Fruit fly (Drosophila melanogaster): ENCODE measurements around the gene FER.

FER gene

DNA sequence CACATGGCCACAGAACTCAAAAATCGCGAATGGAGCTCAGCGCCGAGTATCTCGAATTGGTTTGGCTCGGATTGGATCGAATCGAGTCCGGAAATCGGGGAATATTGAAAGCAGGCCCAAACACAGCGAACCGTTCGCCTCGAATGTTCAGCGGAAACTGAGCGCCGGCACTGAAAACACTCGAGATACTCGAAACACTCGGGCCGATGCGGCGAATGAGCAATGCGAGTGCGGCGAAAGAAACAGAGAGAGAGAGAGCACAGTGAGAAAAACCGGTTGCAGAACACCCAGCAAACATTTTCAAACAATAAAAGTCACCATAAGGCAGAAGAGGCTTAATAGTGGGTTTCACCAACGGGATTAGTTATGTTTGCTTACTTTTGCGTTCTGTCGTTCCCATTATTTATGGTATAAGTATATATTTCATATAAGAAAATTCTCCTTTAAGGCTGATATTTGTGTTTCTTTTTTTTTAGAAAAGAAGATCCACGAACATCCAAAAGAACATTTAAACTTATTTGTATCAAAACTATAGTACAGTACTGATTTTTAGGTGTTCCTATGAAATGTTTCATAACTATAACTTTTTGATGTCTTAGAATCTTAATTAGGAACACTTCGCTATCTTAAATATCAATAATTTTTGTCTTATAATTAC, at the start of gene FER:
Gene FER, minus strand, starts transcription at position 162 of the 658 bp plus-strand sequence.
- TF ChIP-seq CG8478 (optimal IDR thresholded peaks at IDR 0.05) (no peak), CTCF (optimal IDR thresholded peaks at IDR 0.05) (no peak)

DNA sequence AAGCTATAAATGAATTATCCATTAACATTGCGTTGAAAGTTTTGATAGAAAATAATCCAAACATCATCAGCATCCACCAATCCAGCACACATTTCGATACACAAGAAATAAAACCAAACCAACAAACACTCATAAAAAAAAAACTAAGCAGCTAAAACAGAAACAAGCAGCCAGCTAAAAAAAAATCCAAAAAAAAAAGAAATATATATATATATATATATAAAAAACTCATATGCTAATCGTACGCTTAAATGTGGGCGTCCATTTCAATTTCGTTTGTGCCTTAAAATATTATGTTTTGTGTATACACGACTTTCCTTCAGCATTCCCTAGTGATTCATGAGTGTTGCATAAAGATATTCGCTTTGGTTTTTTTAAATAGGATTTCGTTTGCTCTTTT, 47.6 kb upstream of the FER start:
- TF ChIP-seq CG8478 (optimal IDR thresholded peaks at IDR 0.05) (no peak), CTCF (optimal IDR thresholded peaks at IDR 0.05) (no peak)

DNA sequence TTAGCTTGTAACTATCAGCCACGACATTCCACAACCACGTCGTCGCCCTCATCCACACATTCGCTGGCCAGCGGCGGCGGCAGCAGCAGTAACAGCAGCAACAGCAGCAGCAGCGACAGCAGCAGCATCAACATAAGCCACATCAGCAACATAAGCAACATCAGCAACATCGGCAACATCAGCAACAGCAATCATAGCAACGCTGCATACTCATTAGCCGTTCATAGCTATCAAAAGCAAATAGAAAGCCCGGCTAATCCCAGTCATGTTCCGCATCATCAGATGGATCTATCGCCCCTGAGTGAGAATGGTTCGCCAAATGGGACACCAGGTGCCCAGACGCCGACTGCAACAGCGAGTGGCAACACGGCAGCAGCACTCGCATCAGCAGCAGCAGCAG, 46.8 kb upstream of the FER start:
- TF ChIP-seq CTCF (optimal IDR thresholded peaks at IDR 0.05) (no peak), CG8478 (optimal IDR thresholded peaks at IDR 0.05) (no peak)

DNA sequence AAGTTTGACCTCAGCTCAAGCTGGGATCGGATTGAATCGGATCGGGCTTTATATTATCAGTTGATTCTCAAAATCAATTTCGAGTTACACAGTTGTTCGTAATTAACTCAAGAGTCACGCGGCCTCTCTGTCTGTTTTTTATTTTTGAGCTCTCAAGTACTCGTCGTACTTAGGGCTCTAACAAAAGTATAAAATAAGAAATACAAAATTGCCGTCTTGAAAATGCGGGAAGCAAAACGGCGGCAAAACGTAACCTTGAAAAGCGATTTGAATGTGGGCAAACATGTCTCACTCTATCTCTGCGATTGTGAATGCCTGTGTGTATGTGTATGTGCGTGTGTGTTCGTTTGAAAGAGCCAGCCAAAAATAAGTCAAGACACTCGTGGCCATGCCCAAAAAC, 43.3 kb upstream of the FER start:
- no peak for TF ChIP-seq CTCF (optimal IDR thresholded peaks at IDR 0.05)
- no peak for TF ChIP-seq CG8478 (optimal IDR thresholded peaks at IDR 0.05)

DNA sequence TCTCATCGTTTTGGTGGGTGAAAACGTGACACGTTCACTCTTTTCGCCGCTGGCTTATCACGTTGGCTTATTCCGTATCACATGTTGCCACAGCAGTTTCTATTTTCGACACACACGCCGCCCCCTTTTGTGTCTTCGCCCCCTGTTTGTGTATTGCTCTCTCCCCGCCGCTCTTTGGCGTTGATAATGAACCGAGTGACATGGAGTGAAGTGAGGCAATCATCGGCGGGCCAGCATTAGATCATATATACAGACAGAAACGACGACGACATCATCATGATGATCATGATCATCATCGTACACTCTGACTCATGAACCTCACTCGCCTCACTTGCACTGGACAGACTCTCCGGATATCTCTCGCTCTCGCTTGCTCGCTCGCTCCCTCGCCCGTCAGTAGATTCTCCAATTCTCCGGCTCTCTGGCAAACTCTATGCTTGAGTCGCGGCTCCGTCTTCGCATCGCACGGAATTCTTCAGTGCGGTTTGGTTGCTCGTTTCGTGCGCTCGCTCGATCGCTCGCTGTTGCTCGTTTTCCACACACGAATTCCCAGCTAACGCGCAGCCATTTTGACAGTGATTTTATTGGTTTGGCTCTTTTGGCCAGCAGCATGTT, 42.1 kb upstream of the FER start:
- TF ChIP-seq CG8478 (optimal IDR thresholded peaks at IDR 0.05) = no peak
- no peak for TF ChIP-seq CTCF (optimal IDR thresholded peaks at IDR 0.05)

DNA sequence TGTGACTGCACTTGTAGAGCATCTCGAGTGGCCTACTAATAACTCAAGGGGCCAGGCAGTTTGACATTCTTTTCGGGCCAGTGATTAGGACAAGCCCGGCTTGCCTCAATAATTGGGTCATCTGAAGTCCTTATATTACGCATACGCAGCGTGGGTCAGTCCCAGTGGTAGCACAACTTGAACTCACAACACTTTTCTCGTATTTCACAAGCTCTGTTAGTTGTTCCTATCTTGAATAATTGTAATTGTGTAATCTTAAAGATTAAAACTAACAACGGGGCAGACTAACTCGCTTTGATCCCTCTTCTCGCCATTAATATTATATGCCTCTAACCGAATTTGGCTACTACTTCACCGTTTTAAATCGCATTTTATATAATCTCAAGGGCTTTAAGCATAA, 41.6 kb upstream of the FER start:
- TF ChIP-seq CG8478 (optimal IDR thresholded peaks at IDR 0.05) (no peak), CTCF (optimal IDR thresholded peaks at IDR 0.05) (no peak)

DNA sequence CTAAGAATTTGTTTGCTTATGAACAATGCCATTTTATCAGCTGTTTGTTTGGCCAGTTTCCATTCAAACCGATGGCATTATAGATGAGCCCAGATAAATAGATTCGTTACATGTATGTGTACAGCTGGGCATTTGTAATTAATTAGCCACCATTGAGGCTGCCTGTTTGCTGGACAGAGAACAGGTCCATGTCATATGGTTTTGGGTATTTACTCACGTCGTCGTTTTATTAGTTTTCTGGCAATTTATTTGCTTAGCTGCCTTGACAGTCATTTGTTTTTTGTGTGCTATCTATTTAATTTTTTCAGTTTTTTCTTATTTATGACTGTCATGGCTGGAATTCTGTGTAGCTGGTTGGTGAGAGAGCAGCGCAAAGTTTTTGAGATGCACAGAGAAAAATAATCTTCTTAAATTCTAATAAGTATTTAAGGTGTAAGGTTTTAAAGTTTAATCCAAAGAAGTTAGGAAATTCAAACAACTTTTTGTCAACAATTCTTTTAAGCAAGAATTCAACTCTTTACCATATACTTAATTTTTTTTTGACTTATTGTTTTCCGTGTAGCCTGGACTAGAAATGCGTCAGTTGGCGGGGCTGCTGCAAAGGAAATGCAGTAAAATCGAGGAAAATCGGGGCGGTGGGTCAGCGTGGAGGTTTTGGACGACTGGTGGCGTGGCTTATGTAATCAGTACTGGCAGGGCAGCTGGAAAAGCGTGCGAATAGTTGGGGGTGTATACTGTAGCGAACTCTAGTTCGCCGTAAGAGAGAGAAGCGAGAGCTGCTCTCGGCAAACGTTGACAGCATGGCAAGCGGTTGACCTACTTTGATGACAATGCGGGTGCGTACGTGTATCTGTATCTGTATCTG, 40.4 kb upstream of the FER start:
- no peak for TF ChIP-seq CTCF (optimal IDR thresholded peaks at IDR 0.05)
- TF ChIP-seq CG8478 (optimal IDR thresholded peaks at IDR 0.05) = no peak

DNA sequence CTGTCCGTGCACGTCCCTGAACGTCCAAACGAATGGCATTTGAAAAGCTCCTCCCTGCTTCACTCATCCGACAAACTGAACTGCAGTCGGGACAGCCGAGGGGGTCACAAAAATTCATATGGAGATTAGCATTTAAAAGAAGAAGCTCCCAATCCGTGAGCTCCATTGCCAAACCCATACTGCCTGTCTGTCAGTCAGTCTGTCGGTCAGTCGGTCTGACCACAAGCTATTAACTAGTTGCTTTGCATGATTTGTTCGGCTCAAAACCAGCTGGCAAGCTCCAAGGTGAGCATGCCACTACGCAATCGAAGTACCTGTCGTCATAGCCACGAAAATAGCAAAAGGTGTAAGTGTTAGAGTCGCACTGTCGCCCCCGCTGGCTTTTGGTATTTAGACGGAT, 39.4 kb upstream of the FER start:
- TF ChIP-seq CTCF (optimal IDR thresholded peaks at IDR 0.05) (no peak), CG8478 (optimal IDR thresholded peaks at IDR 0.05) (no peak)

DNA sequence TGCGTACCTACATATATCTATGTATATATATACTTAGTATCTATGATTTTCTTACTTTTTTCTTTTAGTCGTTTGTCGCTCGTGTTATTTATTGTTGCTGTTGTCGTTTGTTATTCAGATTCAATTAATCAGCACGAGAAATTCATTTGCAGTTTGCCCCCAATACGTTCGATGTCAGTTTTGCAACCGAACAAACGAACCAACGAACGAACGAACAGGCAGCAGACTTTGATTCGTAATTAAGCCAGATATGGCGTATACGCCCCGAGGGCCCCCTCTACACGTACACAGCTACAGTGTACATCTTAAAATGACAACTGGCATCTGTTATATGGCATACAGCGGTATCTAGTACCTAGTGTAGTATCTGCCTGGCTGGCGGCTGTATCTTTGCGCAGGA, 38.9 kb upstream of the FER start:
- no peak for TF ChIP-seq CG8478 (optimal IDR thresholded peaks at IDR 0.05)
- no peak for TF ChIP-seq CTCF (optimal IDR thresholded peaks at IDR 0.05)

DNA sequence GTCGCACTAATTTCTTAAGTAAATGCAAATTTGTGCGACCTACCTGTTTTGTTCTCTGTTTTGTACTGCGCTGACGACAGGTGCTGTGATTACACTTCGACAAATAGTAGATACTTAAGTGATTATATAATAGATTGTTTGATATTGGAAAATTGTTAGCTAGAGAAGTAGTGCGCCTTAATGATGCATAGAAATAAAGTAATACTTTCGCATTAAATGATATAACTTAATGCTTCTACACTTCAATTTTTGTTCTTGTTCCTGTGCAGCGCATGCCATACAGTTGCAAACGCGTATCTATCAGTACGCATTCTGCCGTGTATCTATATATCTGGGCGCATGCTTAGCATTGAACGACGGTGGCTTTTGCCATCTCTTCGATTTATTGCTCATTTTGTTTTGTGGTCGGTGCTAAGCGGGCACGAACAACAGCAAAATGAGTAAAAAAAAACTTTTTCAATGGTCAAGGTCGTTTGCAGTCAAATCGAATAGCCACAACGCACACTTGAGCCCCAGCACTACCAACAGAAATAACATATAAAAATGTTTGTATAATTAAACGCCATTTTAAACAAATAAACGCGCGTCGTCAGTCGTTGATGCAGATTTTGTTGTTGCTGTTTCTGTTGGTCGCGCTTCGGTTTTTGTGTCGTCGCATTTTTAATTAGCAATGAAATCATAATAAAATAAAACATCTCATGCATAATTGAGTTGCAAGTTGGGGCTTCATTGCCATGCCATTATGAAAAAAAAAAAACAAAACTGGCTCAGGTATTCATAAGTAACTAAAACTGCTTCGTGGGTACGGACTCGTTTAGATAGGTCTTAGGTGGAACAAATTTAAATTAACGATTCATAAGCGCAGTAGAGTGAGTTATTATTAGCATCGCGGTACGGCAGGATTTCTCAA, 36.3 kb upstream of the FER start:
- TF ChIP-seq CG8478 (optimal IDR thresholded peaks at IDR 0.05) = no peak
- TF ChIP-seq CTCF (optimal IDR thresholded peaks at IDR 0.05) = no peak

DNA sequence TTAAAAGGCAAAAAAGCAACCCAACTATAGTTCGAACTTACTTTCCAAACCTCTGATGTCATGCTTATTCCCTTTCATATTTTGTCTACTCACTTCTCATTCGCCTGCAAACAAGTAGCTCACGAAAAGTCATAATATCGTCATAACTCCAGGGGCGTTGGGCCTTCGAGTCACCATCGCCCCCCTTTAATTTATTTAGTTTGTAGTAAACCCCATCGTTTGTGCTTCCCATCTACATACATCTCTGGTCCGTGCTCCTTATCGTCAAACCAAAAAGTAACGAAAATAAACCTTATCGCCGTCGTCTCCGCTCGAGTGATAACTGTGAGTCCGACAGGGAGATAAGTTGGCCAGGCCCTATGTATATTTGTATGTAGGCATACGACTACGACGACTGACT, 34.6 kb upstream of the FER start:
- no peak for TF ChIP-seq CG8478 (optimal IDR thresholded peaks at IDR 0.05)
- TF ChIP-seq CTCF (optimal IDR thresholded peaks at IDR 0.05) = no peak

DNA sequence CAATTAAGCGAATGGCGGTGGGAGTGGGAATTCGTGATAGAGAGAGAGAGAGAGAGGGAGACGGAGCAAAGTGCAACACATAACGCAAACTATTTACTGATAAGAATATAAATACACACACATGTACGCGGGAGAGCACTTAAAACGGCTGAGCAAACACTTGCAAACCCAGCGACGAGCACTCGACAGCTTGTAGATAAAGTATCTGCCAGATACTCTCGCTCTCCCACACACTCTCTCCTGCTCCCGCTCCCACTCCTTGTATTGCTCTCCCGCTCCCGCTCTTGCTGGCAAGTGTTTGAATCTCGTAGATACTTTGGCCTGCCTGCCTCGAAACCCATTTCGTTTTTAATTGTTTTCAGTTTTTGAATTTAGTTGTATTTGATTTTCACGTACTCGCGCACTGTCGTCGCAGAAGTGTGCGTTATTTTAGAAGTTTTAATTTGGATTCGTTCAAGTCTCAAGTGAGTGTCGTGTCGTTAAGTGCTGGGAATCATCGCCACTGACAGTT, 33.9 kb upstream of the FER start:
- TF ChIP-seq CG8478 (optimal IDR thresholded peaks at IDR 0.05) (no peak), CTCF (optimal IDR thresholded peaks at IDR 0.05) (no peak)

DNA sequence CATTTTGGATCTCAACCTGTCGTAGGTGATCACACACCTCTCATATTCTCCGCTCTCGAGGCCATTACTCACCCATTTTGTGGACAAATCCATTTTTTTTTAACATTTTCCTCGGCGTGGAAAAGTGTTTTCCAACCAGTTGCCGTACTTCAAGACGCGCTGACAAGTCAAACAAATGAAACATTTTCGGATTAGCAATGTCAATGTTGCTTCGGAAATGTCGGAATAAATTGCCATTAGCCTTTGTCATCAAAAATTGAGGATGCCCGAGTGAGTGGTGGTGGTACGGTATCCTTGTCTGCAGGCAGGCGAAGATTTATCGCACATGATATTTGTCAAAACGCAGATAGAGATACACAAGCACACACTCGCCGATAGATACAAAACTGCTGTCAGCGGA, 33.0 kb upstream of the FER start:
- TF ChIP-seq CG8478 (optimal IDR thresholded peaks at IDR 0.05) = no peak
- TF ChIP-seq CTCF (optimal IDR thresholded peaks at IDR 0.05) = no peak

DNA sequence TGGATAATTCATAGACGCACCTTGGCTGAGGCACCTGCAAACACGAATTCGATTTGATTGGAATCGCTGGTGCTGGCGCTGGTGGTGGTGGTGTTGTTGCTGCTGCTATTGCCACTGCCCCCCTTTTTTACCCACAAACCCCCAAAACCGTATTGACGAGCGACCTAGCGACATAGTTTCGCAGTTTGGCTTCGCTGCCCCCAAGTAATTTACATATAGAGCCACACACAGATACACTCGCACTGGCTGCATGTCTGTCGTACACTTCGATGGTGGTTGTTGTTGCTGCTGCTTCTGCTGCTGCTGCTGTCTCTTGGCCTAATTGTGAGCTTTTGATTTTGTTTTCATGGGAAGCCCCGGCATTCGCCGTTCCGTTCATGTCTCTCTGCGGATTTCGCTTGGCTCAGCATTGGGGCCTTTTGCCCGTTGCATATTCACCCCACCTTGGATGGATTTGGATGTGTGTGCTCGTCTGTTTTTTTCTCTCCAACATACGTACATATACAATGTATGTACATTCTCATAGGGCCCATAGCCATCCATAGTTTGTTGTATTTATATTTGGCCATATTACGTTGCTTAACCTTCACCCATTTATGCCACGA, 29.8 kb upstream of the FER start:
- no peak for TF ChIP-seq CTCF (optimal IDR thresholded peaks at IDR 0.05)
- TF ChIP-seq CG8478 (optimal IDR thresholded peaks at IDR 0.05) = no peak
